Worm (Caenorhabditis elegans): ENCODE measurements around the gene Y37E11B.7.
A peak's percentile ranks its signal among the peaks of the same experiment; 100 is the strongest.

Gene Y37E11B.7

ce11 chrIV:3628896-3629641, 29.1 kb upstream of the Y37E11B.7 start:
- TF ChIP-seq egrh-3 (GFP tag; IDR thresholded peaks at IDR 0.05): peak; percentile 81; the same call in 1 of the 2 replicates
- TF ChIP-seq zfh-2 (GFP tag; conservative IDR thresholded peaks at IDR 0.05): peak; percentile 86
- TF ChIP-seq ceh-91 (GFP tag; IDR thresholded peaks at IDR 0.05): no peak

ce11 chrIV:3626447-3626846, 26.5 kb upstream of the Y37E11B.7 start:
- TF ChIP-seq gei-17 (GFP tag; optimal IDR thresholded peaks at IDR 0.05): no peak
- TF ChIP-seq mcd-1 (GFP tag; IDR thresholded peaks at IDR 0.05): no peak
- TF ChIP-seq egl-18 (GFP tag; IDR thresholded peaks at IDR 0.05): no peak

ce11 chrIV:3624597-3624996, 24.6 kb upstream of the Y37E11B.7 start, which contains the start of the genes cha-1 and unc-17:
Gene cha-1 (minus strand): TSS chrIV:3624697.
Gene unc-17 (minus strand): TSS chrIV:3624699.
- TF ChIP-seq lsl-1 (GFP tag; optimal IDR thresholded peaks at IDR 0.05) (no peak), egrh-3 (GFP tag; IDR thresholded peaks at IDR 0.05) (no peak), madf-6 (GFP tag; IDR thresholded peaks at IDR 0.05) (no peak), rec-8 (tag; optimal IDR thresholded peaks at IDR 0.05) (no peak), T07F8.4 (tag; optimal IDR thresholded peaks at IDR 0.05) (no peak), ccch-3 (GFP tag; optimal IDR thresholded peaks at IDR 0.05) (no peak), C06A6.2 (GFP tag; conservative IDR thresholded peaks at IDR 0.05) (no peak), efl-1 (GFP tag; optimal IDR thresholded peaks at IDR 0.05) (no peak), nhr-120 (GFP tag; IDR thresholded peaks at IDR 0.05) (no peak), aptf-3 (GFP tag; IDR thresholded peaks at IDR 0.05) (no peak), nhr-27 (tag; optimal IDR thresholded peaks at IDR 0.05) (no peak), let-607 (tag; optimal IDR thresholded peaks at IDR 0.05) (no peak)

ce11 chrIV:3621805-3622355, 21.9 kb upstream of the Y37E11B.7 start:
- TF ChIP-seq sdz-38 (tag; optimal IDR thresholded peaks at IDR 0.05) (no peak), zfh-2 (GFP tag; conservative IDR thresholded peaks at IDR 0.05) (0 out of 2 replicates have a peak, but pooled peaks have one; percentile 11), ztf-26 (tag; optimal IDR thresholded peaks at IDR 0.05) (no peak), madf-10 (tag; optimal IDR thresholded peaks at IDR 0.05) (no peak), chd-7 (tag; optimal IDR thresholded peaks at IDR 0.05) (no peak)

ce11 chrIV:3618719-3619118, 18.8 kb upstream of the Y37E11B.7 start:
- TF ChIP-seq madf-6 (GFP tag; IDR thresholded peaks at IDR 0.05): 0 out of 2 replicates have a peak, but pooled peaks have one; percentile 27
- TF ChIP-seq B0336.3 (GFP tag; IDR thresholded peaks at IDR 0.05): no peak

- TF ChIP-seq nhr-120 (GFP tag; IDR thresholded peaks at IDR 0.05): no peak
- TF ChIP-seq snpc-1.1 (tag; optimal IDR thresholded peaks at IDR 0.05; ENCODE audit: insufficient read depth): no peak
- TF ChIP-seq ztf-22 (GFP tag; optimal IDR thresholded peaks at IDR 0.05): peak; percentile 81
- TF ChIP-seq dox-1 (GFP tag; IDR thresholded peaks at IDR 0.05): peak; percentile 67; the same call in 1 of the 2 replicates
- no peak for TF ChIP-seq cebp-2 (GFP tag; IDR thresholded peaks at IDR 0.05)
- no peak for TF ChIP-seq cebp-1 (GFP tag; IDR thresholded peaks at IDR 0.05)
- peak; percentile 57 for TF ChIP-seq cebp-1 (tag; optimal IDR thresholded peaks at IDR 0.05)
- no peak for TF ChIP-seq B0035.1 (tag; optimal IDR thresholded peaks at IDR 0.05)
- TF ChIP-seq bed-2 (GFP tag; IDR thresholded peaks at IDR 0.05): no peak
- no peak for TF ChIP-seq lsl-1 (GFP tag; optimal IDR thresholded peaks at IDR 0.05)
- no peak for TF ChIP-seq K12H6.12 (tag; optimal IDR thresholded peaks at IDR 0.05)
- TF ChIP-seq die-1 (tag; optimal IDR thresholded peaks at IDR 0.05): no peak
- TF ChIP-seq mcd-1 (GFP tag; IDR thresholded peaks at IDR 0.05): peak; percentile 45; the same call in 1 of the 2 replicates
- TF ChIP-seq ets-4 (GFP tag; optimal IDR thresholded peaks at IDR 0.05): peak; percentile 88
- TF ChIP-seq nhr-80 (tag; optimal IDR thresholded peaks at IDR 0.05): peak; percentile 92
- peak; percentile 5 for TF ChIP-seq tbp1 (GFP tag; optimal IDR thresholded peaks at IDR 0.05)
- no peak for TF ChIP-seq him-1 (tag; optimal IDR thresholded peaks at IDR 0.05)
- no peak for TF ChIP-seq efl-1 (GFP tag; optimal IDR thresholded peaks at IDR 0.05)
- TF ChIP-seq ama-1 (optimal IDR thresholded peaks at IDR 0.05): no peak
- no peak for TF ChIP-seq ama-1 (GFP tag; optimal IDR thresholded peaks at IDR 0.05)
These were observed 13.2 kb upstream of the Y37E11B.7 start, which contains the start of gene ltah-1.2 for ce11 chrIV:3613022-3613605. Gene ltah-1.2 (minus strand): TSS chrIV:3613072.
